Fruit fly (Drosophila melanogaster) Kc167 (cell line): Measurements from ENCODE around the gene CG42824.

Source experiments
- Myc ChIP-seq: fragments of >200 bp; optimal IDR thresholded peaks from 2 replicates; lab custom pipeline; 2017; ENCODE audit warnings: missing external identifiers
- Sin3A ChIP-seq: fragments of >200 bp; optimal IDR thresholded peaks from 2 replicates; lab custom pipeline; 2018; ENCODE audit warnings: missing external identifiers
- h ChIP-seq: fragments of >200 bp; optimal IDR thresholded peaks from 3 replicates; lab custom pipeline; 2018; ENCODE audit warnings: missing external identifiers
- insv ChIP-seq: fragments of >200 bp; optimal IDR thresholded peaks from 3 replicates; lab custom pipeline; 2018; ENCODE audit warnings: missing external identifiers
- psq ChIP-seq: fragments of >200 bp; optimal IDR thresholded peaks from 2 replicates; lab custom pipeline; 2017; ENCODE audit warnings: missing external identifiers
- ttk ChIP-seq: sonication (Bioruptor generic); optimal IDR thresholded peaks from 2 replicates; lab custom pipeline; 2017; ENCODE audit warnings: missing external identifiers

The CG42824 gene

dm6 chr3R:17415439-17415838, 9.1 kb upstream of the CG42824 start, which contains the start of gene CG5866:
Gene CG5866, plus strand, starts transcription at chr3R:17415739.
- TF ChIP-seq insv (lab: Kevin White, UChicago) (no peak), Myc (no peak), ttk (lab: Kevin White, UChicago) (no peak), psq (no peak), Sin3A (lab: Kevin White, UChicago) (no peak), h (lab: Kevin White, UChicago) (no peak)

- TF ChIP-seq ttk (lab: Kevin White, UChicago) (no peak), Myc (no peak), Sin3A (lab: Kevin White, UChicago) (no peak), psq (no peak), insv (lab: Kevin White, UChicago) (no peak)
These were observed 7.3 kb upstream of the CG42824 start, which contains the start of gene CG42822 for dm6 chr3R:17413601-17414000. Gene CG42822, plus strand, starts transcription at chr3R:17413901.

- TF ChIP-seq insv (lab: Kevin White, UChicago) (no peak), Myc (no peak), Sin3A (lab: Kevin White, UChicago) (no peak), h (lab: Kevin White, UChicago) (no peak), psq (no peak), ttk (lab: Kevin White, UChicago) (no peak)
These were observed 6.3 kb upstream of the CG42824 start, which contains the start of gene CG42821 for dm6 chr3R:17412458-17413127. Gene CG42821, plus strand, starts transcription at chr3R:17413077.

- TF ChIP-seq Myc (no peak), insv (lab: Kevin White, UChicago) (no peak), ttk (lab: Kevin White, UChicago) (no peak), Sin3A (lab: Kevin White, UChicago) (no peak), psq (no peak), h (lab: Kevin White, UChicago) (no peak)
These were observed 4.5 kb upstream of the CG42824 start, which contains the start of gene CG5863 for dm6 chr3R:17410808-17411207. Gene CG5863, plus strand, starts transcription at chr3R:17411108.

- TF ChIP-seq ttk (lab: Kevin White, UChicago) (no peak), Sin3A (lab: Kevin White, UChicago) (no peak), h (lab: Kevin White, UChicago) (no peak), psq (no peak), insv (lab: Kevin White, UChicago) (no peak), Myc (no peak)
These were observed 3.0 kb upstream of the CG42824 start, which contains the start of gene CG5860 for dm6 chr3R:17409319-17409718. Gene CG5860, plus strand, starts transcription at chr3R:17409619.

DNA sequence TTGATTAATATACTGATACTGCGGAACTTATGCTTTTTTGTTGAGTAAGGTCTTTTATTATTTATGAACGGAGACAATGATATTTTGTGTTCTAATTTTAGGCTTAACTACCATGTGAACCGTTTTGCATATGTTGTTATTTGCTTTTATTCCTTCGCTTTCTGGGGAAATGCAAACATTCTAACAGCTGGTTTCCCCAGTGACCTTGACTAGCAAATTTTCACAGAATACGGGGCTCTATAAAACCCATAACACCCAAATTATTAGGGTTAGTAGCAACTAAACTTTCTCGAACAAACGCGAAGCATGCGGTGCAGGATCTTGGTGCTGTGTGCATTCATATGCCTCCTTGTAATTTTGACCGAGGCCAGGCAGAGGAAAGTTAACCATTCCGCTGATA, 1.3 kb upstream of the CG42824 start, which contains the start of gene CG17283:
TSS of gene CG17283 (plus strand) at position 301 of the 400 bp plus-strand sequence.
- TF ChIP-seq Sin3A (lab: Kevin White, UChicago) (no peak), psq (no peak), h (lab: Kevin White, UChicago) (no peak), ttk (lab: Kevin White, UChicago) (no peak), Myc (no peak), insv (lab: Kevin White, UChicago) (no peak)

dm6 chr3R:17405009-17405408, 1.3 kb downstream of the CG42824 start, which contains the start of gene CG42823:
Gene CG42823, minus strand, starts transcription at chr3R:17405109.
- TF ChIP-seq Sin3A (lab: Kevin White, UChicago) (no peak), Myc (no peak), psq (no peak), ttk (lab: Kevin White, UChicago) (no peak), h (lab: Kevin White, UChicago) (no peak), insv (lab: Kevin White, UChicago) (no peak)

DNA sequence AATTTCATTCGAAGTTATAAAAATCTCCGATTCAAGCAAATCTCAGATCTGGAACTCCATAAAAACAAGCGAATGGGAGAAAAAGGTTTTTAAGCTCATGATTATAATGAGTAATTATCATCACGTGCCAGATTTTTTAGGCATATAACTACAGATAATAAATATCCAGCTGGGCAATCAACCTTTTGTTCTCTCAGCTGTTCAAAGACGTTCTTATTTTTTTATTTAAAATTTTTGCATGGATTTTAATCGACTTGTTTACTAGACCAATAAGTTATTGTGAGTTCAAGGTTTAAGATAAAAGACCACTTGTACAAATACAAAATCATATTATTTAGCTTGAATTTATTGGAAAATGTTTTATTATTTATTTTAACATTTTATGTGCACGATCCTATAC, 2.2 kb downstream of the CG42824 start:
- TF ChIP-seq Myc (no peak), h (lab: Kevin White, UChicago) (no peak), psq (no peak), ttk (lab: Kevin White, UChicago) (no peak), Sin3A (lab: Kevin White, UChicago) (no peak), insv (lab: Kevin White, UChicago) (no peak)

dm6 chr3R:17403618-17404017, 2.7 kb downstream of the CG42824 start, which contains the start of gene CG34280:
Gene CG34280, minus strand, starts transcription at chr3R:17403718.
- TF ChIP-seq insv (lab: Kevin White, UChicago) (no peak), h (lab: Kevin White, UChicago) (no peak), Sin3A (lab: Kevin White, UChicago) (no peak)

dm6 chr3R:17403188-17403587, 3.1 kb downstream of the CG42824 start, which contains the start of gene CG34279:
Gene CG34279, minus strand, starts transcription at chr3R:17403288.
- TF ChIP-seq Sin3A (lab: Kevin White, UChicago) (no peak), h (lab: Kevin White, UChicago) (no peak), Myc (no peak), insv (lab: Kevin White, UChicago) (no peak)

DNA sequence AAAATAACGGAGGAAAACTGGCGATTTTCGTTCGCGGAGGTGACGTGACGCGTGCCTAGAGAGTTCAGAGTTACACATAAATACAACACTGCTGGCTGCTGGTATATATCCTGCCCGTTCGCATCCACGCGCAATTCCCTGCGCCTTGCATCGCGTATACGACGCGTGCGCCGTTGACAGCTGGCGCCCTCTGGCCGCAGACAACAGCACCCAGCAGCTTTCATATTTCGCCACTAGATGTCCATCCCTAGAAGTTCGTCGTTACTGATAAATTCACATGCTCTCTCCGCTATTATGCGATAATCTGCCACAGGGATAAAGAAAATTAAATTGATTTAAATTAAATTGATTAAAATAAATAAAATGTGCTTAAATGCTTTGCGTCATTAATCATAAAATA, 3.9 kb downstream of the CG42824 start, which contains the start of gene Sur-8:
TSS of gene Sur-8 (minus strand) at position 82 of the 400 bp plus-strand sequence.
- TF ChIP-seq insv (lab: Kevin White, UChicago) (no peak), Myc (no peak), h (lab: Kevin White, UChicago) (no peak), Sin3A (lab: Kevin White, UChicago) (no peak), psq (no peak), ttk (lab: Kevin White, UChicago) (no peak)

dm6 chr3R:17401289-17401752, 5.0 kb downstream of the CG42824 start:
- TF ChIP-seq insv (lab: Kevin White, UChicago) (no peak), ttk (lab: Kevin White, UChicago) (no peak), psq (no peak), h (lab: Kevin White, UChicago) (no peak), Sin3A (lab: Kevin White, UChicago) (no peak), Myc (no peak)
